Fruit fly (Drosophila melanogaster): ENCODE results near the gene CG32344.

The CG32344 gene

DNA sequence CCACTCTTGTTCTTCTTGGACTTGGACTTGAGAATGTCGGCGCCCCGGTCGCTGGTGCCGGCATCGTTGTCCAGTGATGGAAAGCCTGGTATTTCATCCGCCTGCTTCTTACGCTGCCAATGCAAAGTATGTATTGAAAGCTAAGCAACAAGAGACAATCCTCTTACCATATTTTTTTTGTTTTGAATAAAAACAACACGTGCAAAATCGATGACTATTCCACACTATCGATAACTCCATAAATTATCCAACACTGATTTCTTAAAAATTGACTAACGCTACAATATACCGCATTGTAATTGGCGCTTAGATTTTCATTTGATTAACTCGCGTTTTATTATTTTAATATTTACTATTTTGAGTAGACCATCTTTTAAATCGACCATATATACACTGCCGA lies at the start of gene CG32344:
CG32344 (minus strand) TSS at position 235 of the 400 bp plus-strand sequence.
- no peak for TF ChIP-seq CG17801 (GFP tag; optimal IDR thresholded peaks at IDR 0.05; ENCODE audit: partially characterized antibody)

DNA sequence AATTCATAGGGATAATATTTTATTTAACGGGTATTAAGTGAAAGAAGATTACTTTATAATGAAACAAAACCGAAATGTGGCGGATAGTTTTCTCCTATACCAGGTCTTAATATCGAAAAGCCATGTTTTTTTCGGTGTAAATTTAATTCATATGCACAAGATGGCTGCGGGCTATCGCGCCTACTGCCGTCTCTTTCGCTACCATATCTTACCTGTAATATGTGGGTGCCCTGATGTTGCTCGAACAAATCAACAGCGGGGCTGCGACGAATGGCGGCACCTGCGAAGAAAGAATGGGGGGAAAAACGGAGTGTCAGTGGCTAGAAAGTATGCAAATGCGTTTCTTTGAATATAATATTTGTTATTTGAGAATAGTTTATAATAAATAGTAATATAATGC lies 46.7 kb upstream of the CG32344 start:
- no peak for TF ChIP-seq CG17801 (GFP tag; optimal IDR thresholded peaks at IDR 0.05; ENCODE audit: partially characterized antibody)

- TF ChIP-seq CG17801 (GFP tag; optimal IDR thresholded peaks at IDR 0.05; ENCODE audit: partially characterized antibody): no peak
These were observed 41.8 kb upstream of the CG32344 start, which contains the start of gene CG13884 for dm6 chr3L:366337-366736. TSS of gene CG13884 (minus strand) at chr3L:366437.

DNA sequence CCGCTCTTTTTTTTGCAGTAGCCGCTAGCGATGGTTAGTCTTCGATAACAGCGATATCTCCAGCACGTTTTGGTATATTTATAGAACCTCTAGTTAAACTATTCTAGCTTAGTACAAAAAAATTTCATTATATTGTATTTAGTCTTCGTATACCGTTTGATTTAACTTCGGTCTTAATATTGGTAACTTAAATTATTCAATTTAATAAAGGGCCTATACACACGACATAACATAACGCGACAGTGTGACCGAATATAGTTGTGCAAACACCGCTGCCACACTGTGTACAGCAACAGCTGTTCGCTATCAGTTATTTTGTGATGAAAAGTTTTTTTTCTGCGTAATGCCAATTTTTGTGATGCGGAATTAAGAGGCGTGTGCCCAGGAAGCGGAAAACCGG lies 36.7 kb upstream of the CG32344 start, which contains the start of the genes Cdc5 and CG1233:
Cdc5 (minus strand) TSS at position 183 of the 400 bp plus-strand sequence.
CG1233 (plus strand) TSS at position 272 of the 400 bp plus-strand sequence.
- TF ChIP-seq CG17801 (GFP tag; optimal IDR thresholded peaks at IDR 0.05; ENCODE audit: partially characterized antibody): peak; percentile 76

dm6 chr3L:357681-358080 lies 33.2 kb upstream of the CG32344 start, which contains the start of gene Roc1b:
TSS of gene Roc1b (plus strand) at chr3L:357981.
- no peak for TF ChIP-seq CG17801 (GFP tag; optimal IDR thresholded peaks at IDR 0.05; ENCODE audit: partially characterized antibody)

- no peak for TF ChIP-seq CG17801 (GFP tag; optimal IDR thresholded peaks at IDR 0.05; ENCODE audit: partially characterized antibody)
These were observed 31.5 kb upstream of the CG32344 start, which contains the start of gene CG1231 for dm6 chr3L:356016-356472. TSS of gene CG1231 (plus strand) at chr3L:356422.

DNA sequence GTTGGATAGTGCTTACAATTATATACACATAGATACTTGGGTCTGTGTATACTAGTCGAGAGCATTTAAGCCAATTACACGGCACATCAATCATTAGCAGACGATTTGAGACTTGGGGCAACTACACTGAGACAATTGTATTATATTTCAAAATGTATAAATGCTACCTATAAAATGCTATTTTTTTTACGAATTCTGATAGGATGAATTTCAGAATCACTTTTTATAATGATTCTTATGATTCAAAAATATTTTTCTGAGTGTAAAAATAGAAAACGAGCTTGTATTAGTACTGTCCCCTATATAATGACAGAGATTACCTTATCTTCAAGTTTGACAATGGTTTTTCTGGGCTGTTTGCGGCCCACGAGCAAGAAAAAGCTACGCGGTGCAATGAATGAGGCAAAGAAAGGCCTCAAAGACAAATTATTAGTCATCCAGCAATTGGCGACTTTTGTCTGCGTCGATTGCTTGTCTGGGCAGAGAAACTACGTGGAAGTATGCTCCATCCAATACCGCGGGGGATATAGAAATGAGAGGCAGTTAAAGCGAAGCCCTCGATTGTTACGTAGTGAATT lies 26.2 kb upstream of the CG32344 start:
- peak; percentile 82 for TF ChIP-seq CG17801 (GFP tag; optimal IDR thresholded peaks at IDR 0.05; ENCODE audit: partially characterized antibody)

dm6 chr3L:349751-350150 lies 25.2 kb upstream of the CG32344 start:
- no peak for TF ChIP-seq CG17801 (GFP tag; optimal IDR thresholded peaks at IDR 0.05; ENCODE audit: partially characterized antibody)

- no peak for TF ChIP-seq CG17801 (GFP tag; optimal IDR thresholded peaks at IDR 0.05; ENCODE audit: partially characterized antibody)
These were observed 23.9 kb upstream of the CG32344 start for dm6 chr3L:348406-348743.

dm6 chr3L:347641-348405 lies 23.3 kb upstream of the CG32344 start:
- TF ChIP-seq CG17801 (GFP tag; optimal IDR thresholded peaks at IDR 0.05; ENCODE audit: partially characterized antibody): peak; percentile 56

dm6 chr3L:346656-347640 lies 22.4 kb upstream of the CG32344 start, which contains the start of gene mth:
TSS of gene mth (minus strand) at chr3L:346957.
- TF ChIP-seq CG17801 (GFP tag; optimal IDR thresholded peaks at IDR 0.05; ENCODE audit: partially characterized antibody): peak; percentile 55

dm6 chr3L:343316-343715 lies 18.8 kb upstream of the CG32344 start:
- no peak for TF ChIP-seq CG17801 (GFP tag; optimal IDR thresholded peaks at IDR 0.05; ENCODE audit: partially characterized antibody)

dm6 chr3L:342839-343238 lies 18.3 kb upstream of the CG32344 start, which contains the start of gene mthl10:
TSS of gene mthl10 (minus strand) at chr3L:342915.
- peak; percentile 43 for TF ChIP-seq CG17801 (GFP tag; optimal IDR thresholded peaks at IDR 0.05; ENCODE audit: partially characterized antibody)

DNA sequence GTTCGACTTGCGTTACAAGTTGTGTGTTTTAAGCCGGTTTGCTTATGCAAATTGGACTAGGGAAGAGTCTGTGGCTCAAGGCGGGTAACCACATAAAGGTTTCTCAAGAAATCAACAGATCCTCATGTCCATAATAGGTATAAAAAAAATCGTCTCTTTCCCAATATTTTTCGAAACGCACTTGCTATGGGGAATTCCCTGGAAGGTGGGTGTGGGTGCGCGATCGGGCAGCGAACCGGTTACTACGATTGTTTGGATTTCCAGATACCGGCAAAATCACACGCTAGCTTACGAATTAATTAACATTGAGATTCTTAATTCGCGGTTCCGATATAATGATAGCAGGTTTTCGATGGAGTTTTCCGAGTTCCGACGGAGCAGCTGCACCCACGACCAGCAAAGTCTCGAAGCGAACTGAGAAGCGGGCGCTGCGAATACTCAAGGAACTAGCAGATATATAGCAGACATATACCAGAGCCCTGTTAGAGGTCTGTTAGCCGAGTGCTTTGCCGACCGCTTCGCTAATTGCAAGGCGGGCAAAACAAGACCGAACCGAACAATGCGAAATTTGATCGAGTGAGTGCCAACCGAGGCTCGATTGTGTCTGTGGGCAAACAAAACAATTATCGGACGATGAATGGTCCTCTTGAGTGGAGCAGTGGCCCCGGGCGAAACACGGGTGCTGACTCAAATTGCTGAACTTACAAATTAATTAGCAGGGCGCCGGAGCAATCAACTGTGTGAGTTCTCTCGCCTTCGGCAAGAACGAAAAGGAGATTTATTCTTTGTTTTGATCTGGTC lies 16.7 kb upstream of the CG32344 start:
- TF ChIP-seq CG17801 (GFP tag; optimal IDR thresholded peaks at IDR 0.05; ENCODE audit: partially characterized antibody): peak; percentile 30
